Fruit fly (Drosophila melanogaster) whole organism, prepupa: ENCODE data around the gene CG32017.

Experiments
- Blimp-1 ChIP-seq: fragments of 200-800 bp; sonication (Bioruptor generic); optimal IDR thresholded peaks from 3 replicates; lab custom pipeline; 2017; ENCODE audit warnings: missing biosample characterization, missing genetic modification characterization, mild to moderate bottlenecking, moderate library complexity, missing genetic modification reagents
- CG10631 ChIP-seq: fragments of 200-800 bp; sonication (Bioruptor generic); optimal IDR thresholded peaks from 2 replicates; lab custom pipeline; 2016; ENCODE audit warnings: missing biosample characterization, missing genetic modification characterization
- CG11294 ChIP-seq: fragments of 200-800 bp; sonication (Bioruptor generic); IDR thresholded peaks from 2 replicates; pipeline ENCODE4 v1.3.6; 2022; ENCODE audit warnings: missing biosample characterization, missing genetic modification characterization
- CG11902 ChIP-seq: fragments of 200-800 bp; sonication (Bioruptor generic); optimal IDR thresholded peaks from 3 replicates; lab custom pipeline; 2016; ENCODE audit warnings: missing biosample characterization, missing genetic modification characterization
- CG15336 ChIP-seq: fragments of 200-800 bp; sonication (Bioruptor generic); IDR thresholded peaks from 2 replicates; pipeline ENCODE4 v1.3.6; 2022; ENCODE audit warnings: missing biosample characterization, missing genetic modification characterization
- CG3032 ChIP-seq: fragments of 200-800 bp; optimal IDR thresholded peaks from 2 replicates; lab custom pipeline; 2019; ENCODE audit warnings: missing biosample characterization, mild to moderate bottlenecking, missing genetic modification characterization, moderate library complexity
- CG31627 ChIP-seq: fragments of 200-800 bp; sonication (Bioruptor generic); optimal IDR thresholded peaks from 3 replicates; lab custom pipeline; 2016; ENCODE audit warnings: missing biosample characterization, missing genetic modification characterization
- CG34406 ChIP-seq: fragments of 200-800 bp; sonication (Bioruptor generic); optimal IDR thresholded peaks from 3 replicates; lab custom pipeline; 2016; ENCODE audit warnings: missing biosample characterization, missing genetic modification characterization
- CG3919 ChIP-seq: fragments of 200-800 bp; sonication (Bioruptor generic); optimal IDR thresholded peaks from 3 replicates; lab custom pipeline; 2016; ENCODE audit warnings: missing biosample characterization, missing genetic modification characterization
- CG6163 ChIP-seq: fragments of 200-800 bp; sonication (Bioruptor generic); IDR thresholded peaks from 3 replicates; pipeline ENCODE4 v1.3.6; 2022; ENCODE audit warnings: missing biosample characterization, missing genetic modification characterization
- CG6854 ChIP-seq: fragments of 200-800 bp; sonication (Bioruptor generic); optimal IDR thresholded peaks from 2 replicates; lab custom pipeline; 2017; ENCODE audit warnings: missing biosample characterization, mild to moderate bottlenecking, missing genetic modification characterization
- CG7368 ChIP-seq: fragments of 200-800 bp; sonication (Bioruptor generic); optimal IDR thresholded peaks from 3 replicates; lab custom pipeline; 2016; ENCODE audit warnings: missing biosample characterization, missing genetic modification characterization
- CG8319 ChIP-seq: fragments of 200-800 bp; sonication (Bioruptor generic); optimal IDR thresholded peaks from 3 replicates; lab custom pipeline; 2016; ENCODE audit warnings: missing biosample characterization, missing genetic modification characterization
- CG8632 ChIP-seq: fragments of 200-800 bp; sonication (Bioruptor generic); optimal IDR thresholded peaks from 3 replicates; lab custom pipeline; 2016; ENCODE audit warnings: missing biosample characterization, missing genetic modification characterization
- Eip75B ChIP-seq: fragments of 200-800 bp; sonication (Bioruptor generic); optimal IDR thresholded peaks from 3 replicates; lab custom pipeline; 2016; ENCODE audit warnings: missing biosample characterization, missing genetic modification characterization
- Eip78C ChIP-seq: fragments of 200-800 bp; sonication (Bioruptor generic); peaks from one replicate; lab custom pipeline; 2016; ENCODE audit warnings: missing biosample characterization, missing genetic modification characterization
- Eip93F ChIP-seq: fragments of 200-800 bp; sonication (Bioruptor generic); optimal IDR thresholded peaks from 2 replicates; lab custom pipeline; 2016; ENCODE audit warnings: missing biosample characterization, mild to moderate bottlenecking, missing genetic modification characterization
- Ets96B ChIP-seq: fragments of 200-800 bp; optimal IDR thresholded peaks from 2 replicates; lab custom pipeline; 2019; ENCODE audit warnings: missing biosample characterization, mild to moderate bottlenecking, missing genetic modification characterization, moderate library complexity
- Hr38 ChIP-seq: sonication (Bioruptor generic); optimal IDR thresholded peaks from 2 replicates; lab custom pipeline; 2016; ENCODE audit warnings: missing biosample characterization, missing genetic modification characterization
- Hr39 ChIP-seq: fragments of 200-800 bp; sonication (Bioruptor generic); optimal IDR thresholded peaks from 2 replicates; lab custom pipeline; 2016; ENCODE audit warnings: missing biosample characterization, missing genetic modification characterization
- Hr4 ChIP-seq: fragments of 200-800 bp; sonication (Bioruptor generic); optimal IDR thresholded peaks from 3 replicates; lab custom pipeline; 2016; ENCODE audit warnings: missing biosample characterization, missing genetic modification characterization
- Lpt ChIP-seq: fragments of 200-800 bp; sonication (Bioruptor generic); optimal IDR thresholded peaks from 3 replicates; lab custom pipeline; 2016; ENCODE audit warnings: missing biosample characterization, missing genetic modification characterization
- OdsH ChIP-seq: fragments of 200-800 bp; sonication (Bioruptor generic); optimal IDR thresholded peaks from 3 replicates; lab custom pipeline; 2016; ENCODE audit warnings: missing biosample characterization, missing genetic modification characterization
- Smox ChIP-seq: fragments of 200-800 bp; sonication (Bioruptor generic); optimal IDR thresholded peaks from 3 replicates; lab custom pipeline; 2016; ENCODE audit warnings: missing biosample characterization, missing genetic modification characterization
- Sox102F ChIP-seq: fragments of 200-800 bp; sonication (Bioruptor generic); optimal IDR thresholded peaks from 2 replicates; lab custom pipeline; 2016; ENCODE audit warnings: missing biosample characterization, mild to moderate bottlenecking, missing genetic modification characterization
- achi ChIP-seq: fragments of 200-800 bp; sonication (Bioruptor generic); optimal IDR thresholded peaks from 3 replicates; lab custom pipeline; 2016; ENCODE audit warnings: missing biosample characterization, missing genetic modification characterization
- acj6 ChIP-seq: fragments of 200-800 bp; sonication (Bioruptor generic); optimal IDR thresholded peaks from 3 replicates; lab custom pipeline; 2016; ENCODE audit warnings: missing biosample characterization, missing genetic modification characterization
- cyc ChIP-seq: fragments of 200-800 bp; sonication (Bioruptor generic); optimal IDR thresholded peaks from 3 replicates; lab custom pipeline; 2016; ENCODE audit warnings: missing biosample characterization, missing genetic modification characterization
- dsx ChIP-seq: fragments of 200-800 bp; optimal IDR thresholded peaks from 3 replicates; lab custom pipeline; 2019; ENCODE audit warnings: missing biosample characterization, mild to moderate bottlenecking, missing genetic modification characterization, moderate library complexity; ENCODE audit not compliant: poor library complexity, severe bottlenecking
- eg ChIP-seq: fragments of 200-800 bp; sonication (Bioruptor generic); IDR thresholded peaks from 3 replicates; pipeline ENCODE4 v1.3.6; 2022; ENCODE audit warnings: missing biosample characterization, missing genetic modification characterization
- fkh ChIP-seq: fragments of 200-800 bp; sonication (Bioruptor generic); optimal IDR thresholded peaks from 3 replicates; lab custom pipeline; 2017; ENCODE audit warnings: missing biosample characterization, mild to moderate bottlenecking, missing genetic modification characterization, moderate library complexity
- net ChIP-seq: fragments of 200-800 bp; sonication (Bioruptor generic); optimal IDR thresholded peaks from 3 replicates; lab custom pipeline; 2016; ENCODE audit warnings: missing biosample characterization, missing genetic modification characterization
- salr ChIP-seq, 2 experiments: fragments of 200-800 bp; sonication (Bioruptor generic); optimal IDR thresholded peaks; 3 replicates each; lab custom pipeline; 2016 to 2018; ENCODE audit warnings: missing biosample characterization in 2 of 2, missing genetic modification characterization in 2 of 2, mild to moderate bottlenecking in 1 of 2
- spab ChIP-seq: fragments of 200-800 bp; sonication (Bioruptor generic); optimal IDR thresholded peaks from 2 replicates; lab custom pipeline; 2017; ENCODE audit warnings: missing biosample characterization, mild to moderate bottlenecking, missing genetic modification characterization, missing genetic modification reagents
- ss ChIP-seq, 2 experiments: fragments of 200-800 bp; sonication (Bioruptor generic); optimal IDR thresholded peaks; 2 replicates in 1 of 2; 3 replicates in 1 of 2; lab custom pipeline; 2017 to 2018; ENCODE audit warnings: mild to moderate bottlenecking in 2 of 2, missing biosample characterization in 2 of 2, missing genetic modification characterization in 2 of 2, moderate library complexity in 1 of 2
- svp ChIP-seq: fragments of 200-800 bp; sonication (Bioruptor generic); peaks from one replicate; lab custom pipeline; 2016; ENCODE audit warnings: missing biosample characterization, missing genetic modification characterization
- topi ChIP-seq: fragments of 200-800 bp; sonication (Bioruptor generic); optimal IDR thresholded peaks from 3 replicates; lab custom pipeline; 2016; ENCODE audit warnings: missing biosample characterization, missing genetic modification characterization
- vri ChIP-seq: fragments of 200-800 bp; sonication (Bioruptor generic); optimal IDR thresholded peaks from 3 replicates; lab custom pipeline; 2016; ENCODE audit warnings: missing biosample characterization, mild to moderate bottlenecking, missing genetic modification characterization

Gene CG32017

DNA sequence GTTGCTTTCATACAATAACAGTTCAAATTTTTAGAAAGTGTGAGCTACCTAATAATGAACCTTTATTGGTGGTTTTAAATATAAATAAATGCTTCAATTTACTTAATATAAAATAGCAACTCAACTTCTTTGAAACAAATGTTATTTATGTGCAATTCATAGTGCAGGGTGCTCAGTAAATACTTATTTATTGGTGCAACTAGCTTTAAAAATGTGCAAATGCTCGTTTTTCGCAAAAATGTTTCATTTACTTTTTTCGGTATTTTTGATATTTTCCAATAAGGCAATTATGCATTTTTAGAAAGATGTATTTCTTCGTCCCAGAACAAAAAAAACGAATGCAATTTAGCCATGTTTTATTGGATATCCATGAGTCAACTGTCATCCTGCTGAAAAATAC is 17.2 kb downstream of the CG32017 start:
- no peak for TF ChIP-seq CG34406 (GFP tag; lab: Kevin White, UChicago)
- no peak for TF ChIP-seq achi (GFP tag; lab: Kevin White, UChicago)
- TF ChIP-seq Sox102F (GFP tag; lab: Kevin White, UChicago): no peak
- TF ChIP-seq cyc (GFP tag; lab: Kevin White, UChicago): no peak
- no peak for TF ChIP-seq net (GFP tag; lab: Kevin White, UChicago)
- TF ChIP-seq Eip75B (GFP tag; lab: Kevin White, UChicago): no peak
- no peak for TF ChIP-seq eg (GFP tag; lab: Robert Waterston, UW)
- no peak for TF ChIP-seq Hr38
- no peak for TF ChIP-seq CG6854 (GFP tag; lab: Kevin White, UChicago)
- TF ChIP-seq Smox: no peak
- no peak for TF ChIP-seq CG11294 (GFP tag; lab: Robert Waterston, UW)
- no peak for TF ChIP-seq Eip93F (GFP tag; lab: Kevin White, UChicago)
- TF ChIP-seq dsx (GFP tag; lab: Kevin White, UChicago): no peak

DNA sequence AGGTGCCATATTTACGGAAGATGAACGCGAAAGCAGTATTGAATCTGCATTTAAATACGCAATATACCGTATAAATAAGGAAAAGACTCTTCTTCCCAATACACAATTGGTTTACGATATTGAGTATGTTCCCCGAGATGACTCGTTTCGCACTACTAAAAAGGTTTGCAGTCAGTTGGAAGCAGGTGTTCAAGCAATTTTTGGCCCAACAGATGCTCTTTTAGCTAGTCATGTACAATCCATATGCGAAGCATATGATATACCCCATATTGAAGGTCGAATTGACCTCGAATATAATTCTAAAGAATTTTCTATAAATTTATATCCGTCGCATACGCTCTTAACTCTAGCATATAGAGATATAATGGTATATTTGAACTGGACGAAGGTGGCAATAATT is 35.0 kb downstream of the CG32017 start:
- TF ChIP-seq ss (GFP tag; optimal IDR thresholded peaks at IDR 0.05; lab: Kevin White, UChicago) (no peak), OdsH (GFP tag; lab: Kevin White, UChicago) (no peak), vri (GFP tag; lab: Kevin White, UChicago) (no peak), CG3919 (GFP tag; lab: Kevin White, UChicago) (no peak), CG10631 (GFP tag; lab: Kevin White, UChicago) (no peak), fkh (GFP tag; lab: Kevin White, UChicago) (no peak), CG8632 (GFP tag; lab: Kevin White, UChicago) (no peak), CG11902 (GFP tag; lab: Kevin White, UChicago) (no peak), eg (GFP tag; lab: Robert Waterston, UW) (no peak), CG15336 (GFP tag; lab: Robert Waterston, UW) (no peak), svp (no peak), CG7368 (no peak), Blimp-1 (GFP tag; lab: Kevin White, UChicago) (no peak), Eip78C (no peak), cyc (GFP tag; lab: Kevin White, UChicago) (no peak), dsx (GFP tag; lab: Kevin White, UChicago) (no peak)
- TF ChIP-seq, all 60 proteins: peak for 0

- TF ChIP-seq spab (GFP tag; lab: Kevin White, UChicago) (no peak), CG3919 (GFP tag; lab: Kevin White, UChicago) (no peak), eg (GFP tag; lab: Robert Waterston, UW) (no peak), Blimp-1 (GFP tag; lab: Kevin White, UChicago) (no peak), CG8319 (GFP tag; lab: Kevin White, UChicago) (no peak), CG3032 (tag; lab: Kevin White, UChicago) (no peak), CG6163 (GFP tag; lab: Robert Waterston, UW) (no peak), CG11294 (GFP tag; lab: Robert Waterston, UW) (no peak), Ets96B (tag; lab: Kevin White, UChicago) (no peak), salr (GFP tag; optimal IDR thresholded peaks at IDR 0.05; lab: Kevin White, UChicago) (no peak), Lpt (GFP tag; lab: Kevin White, UChicago) (no peak), CG15336 (GFP tag; lab: Robert Waterston, UW) (no peak), CG10631 (GFP tag; lab: Kevin White, UChicago) (no peak), CG31627 (GFP tag; lab: Kevin White, UChicago) (no peak), acj6 (GFP tag; lab: Kevin White, UChicago) (no peak), topi (GFP tag; lab: Kevin White, UChicago) (no peak), CG34406 (GFP tag; lab: Kevin White, UChicago) (no peak), Hr39 (no peak), achi (GFP tag; lab: Kevin White, UChicago) (no peak), Hr4 (GFP tag; lab: Kevin White, UChicago) (no peak)
Measured at dm6 chr4:1126290-1126689, 35.7 kb downstream of the CG32017 start, which contains the start of gene CG11155. CG11155 (plus strand) TSS chr4:1126602.
